Worm (Caenorhabditis elegans) whole organism, L1 larva: ENCODE data around the gene F55G1.7.
A peak's percentile ranks its signal among the peaks of the same experiment; 100 is the strongest.

Experiments used
- C04F5.9 ChIP-seq: sonication (generic microtip); optimal IDR thresholded peaks from 2 replicates; lab custom pipeline; 2016; ENCODE audit warnings: missing genetic modification characterization, missing compliant biosample characterization
- C34B4.2 ChIP-seq: sonication (generic microtip); optimal IDR thresholded peaks from 2 replicates; lab custom pipeline; 2017; ENCODE audit warnings: mild to moderate bottlenecking, missing genetic modification characterization, missing compliant biosample characterization
- Y116A8C.19 ChIP-seq: sonication (generic microtip); optimal IDR thresholded peaks from 2 replicates; lab custom pipeline; 2016; ENCODE audit warnings: missing compliant biosample characterization, missing genetic modification characterization, borderline replicate concordance
- aha-1 ChIP-seq: fragments of 150-350 bp; optimal IDR thresholded peaks from 2 replicates; lab custom pipeline; 2014; ENCODE audit warnings: missing biosample characterization, missing genetic modification characterization
- ama-1 ChIP-seq: fragments of 150-350 bp; optimal IDR thresholded peaks from 2 replicates; lab custom pipeline; 2014
- blmp-1 ChIP-seq: fragments of 150-350 bp; optimal IDR thresholded peaks from 2 replicates; lab custom pipeline; 2014; ENCODE audit warnings: missing biosample characterization, missing genetic modification characterization
- ceh-8 ChIP-seq: fragments of 200-800 bp; sonication (Bioruptor generic); optimal IDR thresholded peaks from 2 replicates; lab custom pipeline; 2018; ENCODE audit warnings: mild to moderate bottlenecking, missing genetic modification characterization, moderate library complexity, missing compliant biosample characterization
- ceh-82 ChIP-seq, 3 experiments: fragments of 150-350 bp in 1 of 3; sonication (generic microtip) in 2 of 3; optimal IDR thresholded peaks; 2 replicates each; lab custom pipeline; 2014 to 2017; ENCODE audit warnings: missing biosample characterization in 3 of 3, missing genetic modification characterization in 3 of 3
- ceh-88 ChIP-seq: fragments of 200-800 bp; sonication (Bioruptor generic); IDR thresholded peaks from 2 replicates; pipeline ENCODE4 v1.3.6; 2022; ENCODE audit warnings: missing genetic modification characterization, missing compliant biosample characterization
- dsc-1 ChIP-seq: sonication (generic microtip); optimal IDR thresholded peaks from 2 replicates; lab custom pipeline; 2016; ENCODE audit warnings: mild to moderate bottlenecking, missing genetic modification characterization, missing compliant biosample characterization
- efl-1 ChIP-seq, 4 experiments: fragments of 150-350 bp; optimal IDR thresholded peaks in 3 of 4; peaks in 1 of 4; 1 replicate in 1 of 4; 2 replicates in 3 of 4; lab custom pipeline; 2014; ENCODE audit warnings: missing biosample characterization in 2 of 4, missing genetic modification characterization in 2 of 4, missing genetic modification reagents in 2 of 4
- efl-3 ChIP-seq: fragments of 200-800 bp; sonication (Bioruptor generic); optimal IDR thresholded peaks from 2 replicates; lab custom pipeline; 2018; ENCODE audit warnings: mild to moderate bottlenecking, missing genetic modification characterization, missing compliant biosample characterization
- egl-13 ChIP-seq: sonication (generic microtip); optimal IDR thresholded peaks from 2 replicates; lab custom pipeline; 2016; ENCODE audit warnings: missing genotype, missing genetic modification reagents, missing genetic modification characterization, missing compliant biosample characterization
- elt-2 ChIP-seq: sonication (generic microtip); optimal IDR thresholded peaks from 2 replicates; lab custom pipeline; 2016; ENCODE audit warnings: missing genetic modification characterization, mild to moderate bottlenecking, inconsistent platforms, missing compliant biosample characterization, missing genetic modification reagents
- elt-3 ChIP-seq, 6 experiments: fragments of 150-350 bp in 1 of 6; sonication (generic microtip); optimal IDR thresholded peaks; 2 replicates each; lab custom pipeline; 2017 to 2018; ENCODE audit warnings: missing biosample characterization in 6 of 6, missing genetic modification characterization in 6 of 6, inconsistent platforms in 1 of 6
- ets-5 ChIP-seq: fragments of 200-800 bp; sonication (Bioruptor generic); IDR thresholded peaks from 2 replicates; pipeline ENCODE4 v1.3.6; 2022; ENCODE audit warnings: missing genetic modification characterization, missing compliant biosample characterization
- fkh-4 ChIP-seq: sonication (generic microtip); optimal IDR thresholded peaks from 2 replicates; lab custom pipeline; 2016; ENCODE audit warnings: missing compliant biosample characterization, missing genetic modification characterization, borderline replicate concordance
- hpl-2 ChIP-seq: fragments of 150-350 bp; optimal IDR thresholded peaks from 2 replicates; lab custom pipeline; 2014; ENCODE audit warnings: missing biosample characterization, missing genetic modification reagents, missing genetic modification characterization
- isw-1 ChIP-seq: fragments of 200-800 bp; sonication (Bioruptor generic); IDR thresholded peaks from 2 replicates; pipeline ENCODE4 v1.3.6; 2022; ENCODE audit warnings: missing genetic modification characterization, missing compliant biosample characterization
- lin-13 ChIP-seq: fragments of 150-350 bp; optimal IDR thresholded peaks from 2 replicates; lab custom pipeline; 2014; ENCODE audit warnings: missing biosample characterization, missing genetic modification reagents, missing genetic modification characterization
- lin-14 ChIP-seq: fragments of 200-800 bp; sonication (Bioruptor generic); optimal IDR thresholded peaks from 2 replicates; lab custom pipeline; 2018; ENCODE audit warnings: mild to moderate bottlenecking, missing genetic modification characterization, moderate library complexity, missing compliant biosample characterization
- lin-15B ChIP-seq: fragments of 150-350 bp; sonication (generic microtip); optimal IDR thresholded peaks from 3 replicates; lab custom pipeline; 2014; ENCODE audit warnings: missing biosample characterization, missing genetic modification characterization
- lin-35 ChIP-seq, 2 experiments: fragments of 150-350 bp; optimal IDR thresholded peaks; 2 replicates each; lab custom pipeline; 2014; ENCODE audit warnings: missing biosample characterization in 2 of 2, missing genetic modification characterization in 2 of 2, missing genetic modification reagents in 2 of 2
- lin-39 ChIP-seq: fragments of 150-350 bp; optimal IDR thresholded peaks from 2 replicates; lab custom pipeline; 2014; ENCODE audit warnings: missing biosample characterization, missing genetic modification reagents, missing genetic modification characterization
- lir-3 ChIP-seq: sonication (generic microtip); optimal IDR thresholded peaks from 2 replicates; lab custom pipeline; 2016; ENCODE audit warnings: mild to moderate bottlenecking, missing genetic modification characterization, moderate library complexity, missing compliant biosample characterization; ENCODE audit not compliant: poor library complexity
- lsy-2 ChIP-seq, 2 experiments: fragments of 150-350 bp; optimal IDR thresholded peaks; 2 replicates each; lab custom pipeline; 2014; ENCODE audit warnings: missing biosample characterization in 2 of 2, missing genetic modification characterization in 2 of 2
- mep-1 ChIP-seq: fragments of 150-350 bp; optimal IDR thresholded peaks from 2 replicates; lab custom pipeline; 2014; ENCODE audit warnings: missing biosample characterization, missing genetic modification characterization
- nhr-12 ChIP-seq: sonication (generic microtip); optimal IDR thresholded peaks from 2 replicates; lab custom pipeline; 2017; ENCODE audit warnings: missing biosample characterization, missing genetic modification characterization
- nhr-19 ChIP-seq: fragments of 200-800 bp; sonication (Bioruptor generic); conservative IDR thresholded peaks from 2 replicates; pipeline ENCODE4 v1.3.6; 2022; ENCODE audit warnings: missing genetic modification characterization, missing compliant biosample characterization
- nhr-47 ChIP-seq: sonication (generic microtip); optimal IDR thresholded peaks from 2 replicates; lab custom pipeline; 2016; ENCODE audit warnings: mild to moderate bottlenecking, missing genetic modification characterization, moderate library complexity, missing compliant biosample characterization
- nhr-71 ChIP-seq: sonication (generic microtip); optimal IDR thresholded peaks from 2 replicates; lab custom pipeline; 2016; ENCODE audit warnings: mild to moderate bottlenecking, missing genetic modification characterization, moderate library complexity, missing compliant biosample characterization
- nhr-76 ChIP-seq: sonication (generic microtip); optimal IDR thresholded peaks from 2 replicates; lab custom pipeline; 2017; ENCODE audit warnings: missing biosample characterization, missing genetic modification characterization
- nhr-90 ChIP-seq: sonication (generic microtip); optimal IDR thresholded peaks from 2 replicates; lab custom pipeline; 2016; ENCODE audit warnings: mild to moderate bottlenecking, missing genetic modification characterization, missing compliant biosample characterization; ENCODE audit not compliant: poor library complexity
- pax-3 ChIP-seq: fragments of 200-800 bp; sonication (Bioruptor generic); optimal IDR thresholded peaks from 2 replicates; lab custom pipeline; 2018; ENCODE audit warnings: mild to moderate bottlenecking, missing genetic modification characterization, moderate library complexity, missing compliant biosample characterization
- rnt-1 ChIP-seq: sonication (generic microtip); optimal IDR thresholded peaks from 2 replicates; lab custom pipeline; 2016; ENCODE audit warnings: mild to moderate bottlenecking, missing genetic modification characterization, moderate library complexity, missing compliant biosample characterization
- snpc-4 ChIP-seq: fragments of 150-350 bp; optimal IDR thresholded peaks from 2 replicates; lab custom pipeline; 2014; ENCODE audit warnings: missing biosample characterization, missing genetic modification characterization
- swsn-7 ChIP-seq: sonication (generic microtip); optimal IDR thresholded peaks from 2 replicates; lab custom pipeline; 2016; ENCODE audit warnings: missing genetic modification characterization, missing compliant biosample characterization
- unc-130 ChIP-seq: fragments of 150-350 bp; optimal IDR thresholded peaks from 2 replicates; lab custom pipeline; 2017; ENCODE audit warnings: missing biosample characterization, missing genetic modification characterization, inconsistent platforms
- unc-30 ChIP-seq: sonication (generic microtip); optimal IDR thresholded peaks from 2 replicates; lab custom pipeline; 2017; ENCODE audit warnings: missing biosample characterization, missing genetic modification characterization
- vab-15 ChIP-seq: sonication (generic microtip); optimal IDR thresholded peaks from 2 replicates; lab custom pipeline; 2017; ENCODE audit warnings: missing genotype, mild to moderate bottlenecking, missing genetic modification characterization, missing compliant biosample characterization
- ztf-11 ChIP-seq, 2 experiments: sonication (generic microtip); optimal IDR thresholded peaks; 2 replicates each; lab custom pipeline; 2016 to 2017; ENCODE audit warnings: missing genetic modification characterization in 2 of 2, missing biosample characterization in 1 of 2, missing compliant biosample characterization in 1 of 2
- ztf-4 ChIP-seq: fragments of 150-350 bp; optimal IDR thresholded peaks from 2 replicates; lab custom pipeline; 2014; ENCODE audit warnings: missing biosample characterization, missing genetic modification characterization

Gene F55G1.7

ce11 chrIV:7440238-7440637 is 29.4 kb downstream of the F55G1.7 start:
- TF ChIP-seq nhr-12 (tag; lab: Kevin White, UChicago) (no peak), lin-13 (GFP tag; lab: Kevin White, UChicago) (no peak), nhr-90 (no peak), blmp-1 (tag; lab: Kevin White, UChicago) (peak; percentile 97), C34B4.2 (tag; lab: Kevin White, UChicago) (no peak), elt-3 (tag; optimal IDR thresholded peaks at IDR 0.05; lab: Kevin White, UChicago) (peak in 4 of 6 experiments; percentile 1 to 77 (median 42)), nhr-47 (tag; lab: Kevin White, UChicago) (no peak), isw-1 (GFP tag; lab: Robert Waterston, UW) (no peak), lin-15B (tag; lab: Kevin White, UChicago) (no peak), fkh-4 (no peak), C04F5.9 (no peak)

ce11 chrIV:7439377-7439776 is 30.3 kb downstream of the F55G1.7 start:
- no peak for TF ChIP-seq nhr-76 (tag; lab: Kevin White, UChicago)
- TF ChIP-seq ceh-82 (tag; optimal IDR thresholded peaks at IDR 0.05; lab: Kevin White, UChicago): no peak
- TF ChIP-seq ceh-88 (GFP tag; lab: Robert Waterston, UW): no peak
- peak; percentile 8 for TF ChIP-seq blmp-1 (tag; lab: Kevin White, UChicago)
- no peak for TF ChIP-seq hpl-2 (GFP tag; lab: Kevin White, UChicago)
- no peak for TF ChIP-seq rnt-1 (tag; lab: Kevin White, UChicago)

ce11 chrIV:7433858-7434257 is 35.8 kb downstream of the F55G1.7 start, which contains the start of gene B0496.11:
TSS of gene B0496.11 (minus strand) at chrIV:7433958.
- TF ChIP-seq hpl-2 (GFP tag; lab: Kevin White, UChicago) (no peak), swsn-7 (tag; lab: Kevin White, UChicago) (no peak)
- TF ChIP-seq, all 84 proteins: peak for 0

- TF ChIP-seq Y116A8C.19 (no peak), ztf-4 (no peak), lin-14 (GFP tag; lab: Kevin White, UChicago) (peak; percentile 78), elt-2 (tag; lab: Kevin White, UChicago) (no peak), unc-130 (tag; lab: Kevin White, UChicago) (peak; percentile 37), lin-15B (tag; lab: Kevin White, UChicago) (no peak), efl-3 (GFP tag; lab: Kevin White, UChicago) (no peak), aha-1 (tag; lab: Kevin White, UChicago) (no peak), hpl-2 (GFP tag; lab: Kevin White, UChicago) (no peak), ets-5 (GFP tag; lab: Robert Waterston, UW) (no peak), mep-1 (tag; lab: Kevin White, UChicago) (no peak), egl-13 (tag; lab: Kevin White, UChicago) (no peak), vab-15 (tag; lab: Kevin White, UChicago) (no peak), lin-39 (tag; lab: Kevin White, UChicago) (peak; percentile 44), nhr-71 (peak; percentile 54), nhr-12 (tag; lab: Kevin White, UChicago) (no peak), rnt-1 (tag; lab: Kevin White, UChicago) (peak; percentile 82), nhr-19 (peak; percentile 17; the same call in 1 of the 2 replicates), lsy-2 (tag; optimal IDR thresholded peaks at IDR 0.05; lab: Kevin White, UChicago) (peak in 1 of 2 experiments; percentile 39), blmp-1 (tag; lab: Kevin White, UChicago) (no peak), pax-3 (tag; lab: Kevin White, UChicago) (no peak), ama-1 (no peak)
These were observed 40.6 kb downstream of the F55G1.7 start for ce11 chrIV:7428998-7429397.

- no peak for TF ChIP-seq ceh-8
- TF ChIP-seq lsy-2 (tag; optimal IDR thresholded peaks at IDR 0.05; lab: Kevin White, UChicago): peak; percentile 6 to 33
- TF ChIP-seq lir-3: no peak
- no peak for TF ChIP-seq efl-1 (optimal IDR thresholded peaks at IDR 0.05; lab: Kevin White, UChicago)
- TF ChIP-seq efl-1 (GFP tag; optimal IDR thresholded peaks at IDR 0.05 in 1 of 2; lab: Kevin White, UChicago): peak in 1 of 2 experiments; percentile 79
- TF ChIP-seq unc-30 (tag; lab: Kevin White, UChicago): no peak
- TF ChIP-seq ztf-11 (tag; optimal IDR thresholded peaks at IDR 0.05; lab: Kevin White, UChicago): no peak
- TF ChIP-seq nhr-76 (tag; lab: Kevin White, UChicago): no peak
- no peak for TF ChIP-seq pax-3 (tag; lab: Kevin White, UChicago)
- TF ChIP-seq Y116A8C.19: no peak
- no peak for TF ChIP-seq nhr-12 (tag; lab: Kevin White, UChicago)
- peak; percentile 1 for TF ChIP-seq dsc-1 (tag; lab: Kevin White, UChicago)
- TF ChIP-seq ztf-4: no peak
- peak; percentile 10 for TF ChIP-seq unc-130 (tag; lab: Kevin White, UChicago)
- TF ChIP-seq lin-15B (tag; lab: Kevin White, UChicago): no peak
- no peak for TF ChIP-seq snpc-4 (tag; lab: Kevin White, UChicago)
- TF ChIP-seq lin-35 (GFP tag; optimal IDR thresholded peaks at IDR 0.05; lab: Kevin White, UChicago): no peak
- peak; percentile 55 for TF ChIP-seq rnt-1 (tag; lab: Kevin White, UChicago)
These were observed 41.3 kb downstream of the F55G1.7 start for ce11 chrIV:7428347-7428746.
